Fruit fly (Drosophila melanogaster): ENCODE results near the gene Esp.

Gene Esp

DNA sequence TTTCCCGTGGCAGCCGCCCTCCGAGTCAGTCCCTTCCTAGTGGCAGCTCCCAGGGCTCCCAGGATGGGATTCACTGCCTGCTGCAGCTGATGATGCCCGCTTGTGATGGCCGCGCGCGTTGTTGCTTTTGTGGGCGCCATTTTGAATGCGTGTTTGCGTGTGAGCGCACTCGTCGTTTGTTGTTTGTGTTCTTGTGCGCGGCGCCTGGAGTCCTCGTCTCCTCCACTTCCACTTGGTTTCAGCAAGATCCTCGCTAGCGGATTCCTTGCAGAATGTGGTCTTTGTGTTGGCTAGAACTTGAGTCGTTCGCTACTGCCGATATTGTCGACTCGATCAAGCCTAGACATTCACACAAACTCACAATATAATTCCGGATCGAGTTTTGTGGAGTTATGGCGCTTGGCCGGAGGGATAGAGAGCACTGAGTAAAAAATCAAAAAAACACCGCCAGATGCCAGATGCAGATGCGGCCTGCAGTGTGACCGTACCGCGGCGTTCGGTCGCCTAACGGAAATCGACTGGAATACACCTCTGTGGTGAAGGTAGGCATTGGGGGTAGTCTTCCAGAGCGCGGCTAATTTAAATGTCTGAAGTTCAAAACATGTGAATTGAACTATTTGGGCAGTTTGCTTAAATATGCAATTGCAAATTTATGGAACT lies 28.8 kb downstream of the Esp start, which contains the start of gene CycB3 (continued):
- TF ChIP-seq Stat92E (GFP tag; optimal IDR thresholded peaks at IDR 0.05) = peak in 1 of 3 experiments; percentile 28
- TF ChIP-seq CG6175 (GFP tag; IDR thresholded peaks at IDR 0.05) = no peak
- no peak for TF ChIP-seq jumu (GFP tag; optimal IDR thresholded peaks at IDR 0.05)
- TF ChIP-seq pnt (GFP tag; optimal IDR thresholded peaks at IDR 0.05) = no peak
- no peak for TF ChIP-seq gcm (GFP tag; optimal IDR thresholded peaks at IDR 0.05)
- no peak for TF ChIP-seq H2.0 (GFP tag; IDR thresholded peaks at IDR 0.05)
- no peak for TF ChIP-seq Hr39 (optimal IDR thresholded peaks at IDR 0.05)
- no peak for TF ChIP-seq TFAM (GFP tag; optimal IDR thresholded peaks at IDR 0.05)
- TF ChIP-seq bsh (GFP tag; optimal IDR thresholded peaks at IDR 0.05) = no peak
- no peak for TF ChIP-seq CG7357 (GFP tag; IDR thresholded peaks at IDR 0.05)
- peak; percentile 74 for TF ChIP-seq ssp (GFP tag; IDR thresholded peaks at IDR 0.05)
- TF ChIP-seq bowl (GFP tag; IDR thresholded peaks at IDR 0.05) = no peak
- TF ChIP-seq BtbVII (GFP tag; optimal IDR thresholded peaks at IDR 0.05) = no peak
- TF ChIP-seq D19A (tag; optimal IDR thresholded peaks at IDR 0.05) = no peak
- no peak for TF ChIP-seq Side (GFP tag; optimal IDR thresholded peaks at IDR 0.05)
- no peak for TF ChIP-seq danr (GFP tag; IDR thresholded peaks at IDR 0.05)
- no peak for TF ChIP-seq Sox100B (GFP tag; optimal IDR thresholded peaks at IDR 0.05)
- TF ChIP-seq lola (GFP tag; optimal IDR thresholded peaks at IDR 0.05) = no peak
- TF ChIP-seq CG10565 (GFP tag; optimal IDR thresholded peaks at IDR 0.05) = no peak
- no peak for TF ChIP-seq shn (GFP tag; optimal IDR thresholded peaks at IDR 0.05)
- peak; percentile 30 for TF ChIP-seq Spps (tag; optimal IDR thresholded peaks at IDR 0.05)
- TF ChIP-seq gcm2 (GFP tag; optimal IDR thresholded peaks at IDR 0.05) = no peak
- TF ChIP-seq gro (GFP tag; optimal IDR thresholded peaks at IDR 0.05) = no peak
- peak; percentile 42 for TF ChIP-seq CG3847 (GFP tag; IDR thresholded peaks at IDR 0.05)
- peak; percentile 93 for TF ChIP-seq Myb (GFP tag; optimal IDR thresholded peaks at IDR 0.05)
- no peak for TF ChIP-seq oc (tag; optimal IDR thresholded peaks at IDR 0.05)
- TF ChIP-seq CG7745 (tag; optimal IDR thresholded peaks at IDR 0.05) = no peak
- TF ChIP-seq CG12391 (tag; optimal IDR thresholded peaks at IDR 0.05) = peak; percentile 31
- TF ChIP-seq CG9932 (GFP tag; IDR thresholded peaks at IDR 0.05) = no peak
- TF ChIP-seq CG2120 (GFP tag; optimal IDR thresholded peaks at IDR 0.05) = no peak
- peak; percentile 50; the same call in 1 of the 2 replicates for TF ChIP-seq bbx (GFP tag; IDR thresholded peaks at IDR 0.05; ENCODE audit: partially characterized antibody)
- no peak for TF ChIP-seq CG13123 (GFP tag; optimal IDR thresholded peaks at IDR 0.05)
- TF ChIP-seq unc-4 (GFP tag; IDR thresholded peaks at IDR 0.05; ENCODE audit: partially characterized antibody) = 0 out of 2 replicates have a peak, but pooled peaks have one; percentile 27
- peak; percentile 64 for TF ChIP-seq MESR4 (GFP tag; optimal IDR thresholded peaks at IDR 0.05)
- TF ChIP-seq Scr (GFP tag; IDR thresholded peaks at IDR 0.05; ENCODE audit: partially characterized antibody) = peak; percentile 44; the same call in 1 of the 2 replicates
- no peak for TF ChIP-seq CG8281 (tag; optimal IDR thresholded peaks at IDR 0.05)
- peak; percentile 93 for TF ChIP-seq Ets97D (GFP tag; optimal IDR thresholded peaks at IDR 0.05)
- peak; percentile 51 for TF ChIP-seq CoRest (tag; optimal IDR thresholded peaks at IDR 0.05)
- TF ChIP-seq eve (GFP tag; optimal IDR thresholded peaks at IDR 0.05) = no peak
- TF ChIP-seq tgo (GFP tag; IDR thresholded peaks at IDR 0.05) = no peak
- TF ChIP-seq nerfin-2 (GFP tag; IDR thresholded peaks at IDR 0.05; ENCODE audit: partially characterized antibody) = 0 out of 2 replicates have a peak, but pooled peaks have one; percentile 19
- TF ChIP-seq btn (GFP tag; optimal IDR thresholded peaks at IDR 0.05) = no peak
- TF ChIP-seq Rx (GFP tag; IDR thresholded peaks at IDR 0.05) = no peak
- no peak for TF ChIP-seq CG14050 (GFP tag; IDR thresholded peaks at IDR 0.05)
- TF ChIP-seq chn (GFP tag; optimal IDR thresholded peaks at IDR 0.05) = no peak
- no peak for TF ChIP-seq CG1529 (GFP tag; optimal IDR thresholded peaks at IDR 0.05)
- no peak for TF ChIP-seq Doc3 (GFP tag; IDR thresholded peaks at IDR 0.05; ENCODE audit: partially characterized antibody)
- TF ChIP-seq dm (GFP tag; optimal IDR thresholded peaks at IDR 0.05) = peak; percentile 53
- 0 out of 2 replicates have a peak, but pooled peaks have one; percentile 31 for TF ChIP-seq CG14014 (GFP tag; IDR thresholded peaks at IDR 0.05)
- TF ChIP-seq crol (GFP tag; IDR thresholded peaks at IDR 0.05) = no peak
